Worm (Caenorhabditis elegans): ENCODE results near the gene wnk-1.
"Not testable (repeated sequence)": the region's sequence is repeated elsewhere in the genome, so short reads cannot be mapped to it uniquely, and the experiment has no call there.

DNA sequence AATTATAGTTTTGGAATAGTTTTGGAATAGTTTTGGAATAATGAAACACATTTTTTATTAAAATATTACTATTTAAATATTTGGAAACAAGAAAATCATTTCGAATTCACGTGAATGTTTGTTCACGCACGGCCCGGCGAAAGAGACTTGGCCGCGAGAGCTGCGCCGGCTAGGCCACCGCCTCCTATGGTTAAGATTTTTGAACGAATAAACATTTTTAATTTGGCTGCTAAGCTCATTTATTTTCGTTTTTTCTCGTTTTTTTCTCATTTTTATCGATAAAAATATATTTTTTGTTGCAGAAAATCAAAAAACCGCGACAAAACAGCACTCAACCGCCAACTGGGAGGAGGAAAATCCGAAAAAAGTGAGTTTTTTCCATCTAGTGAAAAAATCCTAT, 5.4 kb upstream of the wnk-1 start, which contains the start of gene C46C2.7:
- TF ChIP-seq ama-1 (optimal IDR thresholded peaks at IDR 0.05); F13C5.2 (tag; optimal IDR thresholded peaks at IDR 0.05); tbx-11 (GFP tag; IDR thresholded peaks at IDR 0.05); hmg-4 (GFP tag; optimal IDR thresholded peaks at IDR 0.05); pes-1 (GFP tag; IDR thresholded peaks at IDR 0.05); B0310.2 (tag; optimal IDR thresholded peaks at IDR 0.05); tbx-37 (GFP tag; conservative IDR thresholded peaks at IDR 0.05); flt-1 (GFP tag; IDR thresholded peaks at IDR 0.05): not testable (repeated sequence)

All from whole organism, early embryonic.